Fruit fly (Drosophila melanogaster): Measurements from ENCODE around the gene CG9525.

The CG9525 gene

DNA sequence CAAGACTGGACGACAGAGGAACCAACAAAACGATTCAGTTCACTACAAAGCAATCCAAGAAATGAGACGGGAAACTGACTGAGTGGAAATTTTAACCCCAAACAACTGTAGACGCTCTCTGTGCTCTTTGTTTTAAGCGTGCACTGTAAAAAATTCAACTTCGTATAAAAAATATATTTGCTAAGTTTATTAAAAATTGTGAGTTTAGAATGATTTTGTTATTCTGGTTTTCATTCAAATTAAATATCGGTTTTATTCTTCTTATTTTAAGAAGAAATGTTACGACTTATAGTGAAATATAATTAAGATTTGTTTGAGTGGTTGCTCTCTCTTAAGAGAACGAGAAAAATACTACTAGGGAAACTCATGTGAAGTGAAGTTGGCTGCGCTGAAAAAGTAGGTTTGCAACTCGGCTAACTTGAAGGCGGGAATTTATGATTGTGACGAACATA, 4.1 kb downstream of the CG9525 start (continued):
- TF ChIP-seq CG17912 (GFP tag; optimal IDR thresholded peaks at IDR 0.05): peak; percentile 95
- TF ChIP-seq CG9817 (tag; optimal IDR thresholded peaks at IDR 0.05): peak; percentile 80
- TF ChIP-seq Lhr (GFP tag; optimal IDR thresholded peaks at IDR 0.05): peak; percentile 80
- TF ChIP-seq MBD-R2 (GFP tag; IDR thresholded peaks at IDR 0.05): peak; percentile 95
- TF ChIP-seq tap (tag; optimal IDR thresholded peaks at IDR 0.05): peak; percentile 87
- peak; percentile 79 for TF ChIP-seq CG4617 (GFP tag; optimal IDR thresholded peaks at IDR 0.05; ENCODE audit: borderline replicate concordance)
- peak; percentile 81 for TF ChIP-seq ewg (GFP tag; optimal IDR thresholded peaks at IDR 0.05)
- peak; percentile 83 for TF ChIP-seq Vsx1 (GFP tag; optimal IDR thresholded peaks at IDR 0.05)
- TF ChIP-seq Six4 (GFP tag; optimal IDR thresholded peaks at IDR 0.05): peak; percentile 93
- peak; percentile 68 for TF ChIP-seq gro (GFP tag; optimal IDR thresholded peaks at IDR 0.05)
- peak; percentile 99 for TF ChIP-seq Ptx1 (GFP tag; IDR thresholded peaks at IDR 0.05)
- no peak for TF ChIP-seq mld (GFP tag; IDR thresholded peaks at IDR 0.05; ENCODE audit: partially characterized antibody)
- TF ChIP-seq CG1233 (GFP tag; optimal IDR thresholded peaks at IDR 0.05): peak; percentile 89
- peak; percentile 99 for TF ChIP-seq seq (GFP tag; IDR thresholded peaks at IDR 0.05)
- peak; percentile 18; the same call in 1 of the 2 replicates for TF ChIP-seq sna (GFP tag; IDR thresholded peaks at IDR 0.05; ENCODE audit: partially characterized antibody)
- peak; percentile 75 for TF ChIP-seq vfl (GFP tag; optimal IDR thresholded peaks at IDR 0.05)
- peak; percentile 95 for TF ChIP-seq CG2199 (GFP tag; IDR thresholded peaks at IDR 0.05)
- TF ChIP-seq tll (GFP tag; optimal IDR thresholded peaks at IDR 0.05): peak in 1 of 2 experiments; percentile 27
- TF ChIP-seq CG4730 (GFP tag; IDR thresholded peaks at IDR 0.05): peak; percentile 97
- TF ChIP-seq CG16863 (GFP tag; optimal IDR thresholded peaks at IDR 0.05): peak; percentile 91
- peak; percentile 51 for TF ChIP-seq grn (GFP tag; optimal IDR thresholded peaks at IDR 0.05)
- peak; percentile 99 for TF ChIP-seq Sox102F (GFP tag; optimal IDR thresholded peaks at IDR 0.05)
- TF ChIP-seq CG8944 (GFP tag; optimal IDR thresholded peaks at IDR 0.05): peak; percentile 83
- peak; percentile 99 for TF ChIP-seq so (GFP tag; IDR thresholded peaks at IDR 0.05)
- peak; percentile 88 for TF ChIP-seq CG12769 (tag; optimal IDR thresholded peaks at IDR 0.05)
- TF ChIP-seq MESR4 (GFP tag; optimal IDR thresholded peaks at IDR 0.05): peak; percentile 42
- peak; percentile 96 for TF ChIP-seq ro (GFP tag; IDR thresholded peaks at IDR 0.05)
- no peak; the same call in 2 of the 3 replicates for TF ChIP-seq CG6791 (GFP tag; IDR thresholded peaks at IDR 0.05; ENCODE audit: partially characterized antibody)
- peak; percentile 90 for TF ChIP-seq NFAT (GFP tag; IDR thresholded peaks at IDR 0.05)
- TF ChIP-seq CG33213 (GFP tag; optimal IDR thresholded peaks at IDR 0.05): peak; percentile 78
- no peak for TF ChIP-seq cad (GFP tag; optimal IDR thresholded peaks at IDR 0.05)
- TF ChIP-seq Xrp1 (GFP tag; IDR thresholded peaks at IDR 0.05): peak; percentile 99
- TF ChIP-seq CG2129 (GFP tag; IDR thresholded peaks at IDR 0.05; ENCODE audit: partially characterized antibody): no peak
- TF ChIP-seq stc (GFP tag; IDR thresholded peaks at IDR 0.05): peak; percentile 99
- peak; percentile 98 for TF ChIP-seq E2f2 (GFP tag; IDR thresholded peaks at IDR 0.05)
- no peak for TF ChIP-seq HLH4C (GFP tag; IDR thresholded peaks at IDR 0.05; ENCODE audit: partially characterized antibody)
- TF ChIP-seq fd64A (GFP tag; optimal IDR thresholded peaks at IDR 0.05): peak; percentile 42
- peak; percentile 93 for TF ChIP-seq phol (tag; optimal IDR thresholded peaks at IDR 0.05)
- TF ChIP-seq CG11723 (GFP tag; optimal IDR thresholded peaks at IDR 0.05): peak; percentile 78
- TF ChIP-seq bbx (GFP tag; IDR thresholded peaks at IDR 0.05; ENCODE audit: partially characterized antibody): no peak
- peak in 1 of 3 experiments; percentile 99 for TF ChIP-seq lola (GFP tag; optimal IDR thresholded peaks at IDR 0.05)
- peak; percentile 92 for TF ChIP-seq CG9215 (GFP tag; IDR thresholded peaks at IDR 0.05)
- TF ChIP-seq CG32532 (GFP tag; IDR thresholded peaks at IDR 0.05): peak; percentile 97
- TF ChIP-seq pita (GFP tag; optimal IDR thresholded peaks at IDR 0.05): peak; percentile 66
- peak; percentile 94 for TF ChIP-seq CG8388 (GFP tag; optimal IDR thresholded peaks at IDR 0.05)
- peak; percentile 89 for TF ChIP-seq Asciz (GFP tag; optimal IDR thresholded peaks at IDR 0.05)
- peak; percentile 96 for TF ChIP-seq Med (GFP tag)
- peak; percentile 41 for TF ChIP-seq CG7928 (GFP tag; optimal IDR thresholded peaks at IDR 0.05)
- peak; percentile 93 for TF ChIP-seq chn (GFP tag; optimal IDR thresholded peaks at IDR 0.05)

Data from whole organism, embryonic.